Worm (Caenorhabditis elegans) whole organism, early embryonic: ENCODE measurements around the gene pfk-1.1.

Source experiments
- B0310.2 ChIP-seq: sonication (generic microtip); optimal IDR thresholded peaks from 2 replicates; lab custom pipeline; 2016; ENCODE audit warnings: mild to moderate bottlenecking, missing genetic modification characterization, missing compliant biosample characterization
- ama-1 ChIP-seq: fragments of 150-350 bp; optimal IDR thresholded peaks from 2 replicates; lab custom pipeline; 2014
- ceh-13 ChIP-seq: fragments of 200-800 bp; sonication (Bioruptor generic); optimal IDR thresholded peaks from 2 replicates; lab custom pipeline; 2018; ENCODE audit warnings: mild to moderate bottlenecking, missing genetic modification characterization, missing compliant biosample characterization
- ceh-36 ChIP-seq: sonication (generic microtip); optimal IDR thresholded peaks from 2 replicates; lab custom pipeline; 2016; ENCODE audit warnings: missing genetic modification characterization, inconsistent platforms, missing compliant biosample characterization
- flt-1 ChIP-seq: fragments of 200-800 bp; sonication (Bioruptor generic); IDR thresholded peaks from 2 replicates; pipeline ENCODE4 v1.3.6; 2022; ENCODE audit warnings: missing genetic modification characterization, missing compliant biosample characterization
- hmbx-1 ChIP-seq: sonication (generic microtip); optimal IDR thresholded peaks from 2 replicates; lab custom pipeline; 2016; ENCODE audit warnings: mild to moderate bottlenecking, missing genetic modification characterization, missing compliant biosample characterization
- hmg-4 ChIP-seq: fragments of 200-800 bp; sonication (Bioruptor generic); optimal IDR thresholded peaks from 2 replicates; lab custom pipeline; 2018; ENCODE audit warnings: mild to moderate bottlenecking, missing genetic modification characterization, missing compliant biosample characterization
- hnd-1 ChIP-seq: sonication (generic microtip); optimal IDR thresholded peaks from 2 replicates; lab custom pipeline; 2016; ENCODE audit warnings: missing genetic modification characterization, missing compliant biosample characterization
- scrt-1 ChIP-seq: fragments of 200-800 bp; sonication (Bioruptor generic); IDR thresholded peaks from 2 replicates; pipeline ENCODE4 v1.3.6; 2022; ENCODE audit warnings: missing genetic modification characterization, missing compliant biosample characterization
- tbx-11 ChIP-seq: fragments of 200-800 bp; sonication (Bioruptor generic); IDR thresholded peaks from 2 replicates; pipeline ENCODE4 v1.3.6; 2022; ENCODE audit warnings: missing genetic modification characterization, missing compliant biosample characterization
- tbx-37 ChIP-seq: fragments of 200-800 bp; sonication (Bioruptor generic); conservative IDR thresholded peaks from 2 replicates; pipeline ENCODE4 v1.3.6; 2022; ENCODE audit warnings: missing genetic modification reagents, missing genetic modification characterization, missing compliant biosample characterization
- tra-4 ChIP-seq: sonication (generic microtip); optimal IDR thresholded peaks from 2 replicates; lab custom pipeline; 2017; ENCODE audit warnings: missing genetic modification characterization, missing compliant biosample characterization

DNA sequence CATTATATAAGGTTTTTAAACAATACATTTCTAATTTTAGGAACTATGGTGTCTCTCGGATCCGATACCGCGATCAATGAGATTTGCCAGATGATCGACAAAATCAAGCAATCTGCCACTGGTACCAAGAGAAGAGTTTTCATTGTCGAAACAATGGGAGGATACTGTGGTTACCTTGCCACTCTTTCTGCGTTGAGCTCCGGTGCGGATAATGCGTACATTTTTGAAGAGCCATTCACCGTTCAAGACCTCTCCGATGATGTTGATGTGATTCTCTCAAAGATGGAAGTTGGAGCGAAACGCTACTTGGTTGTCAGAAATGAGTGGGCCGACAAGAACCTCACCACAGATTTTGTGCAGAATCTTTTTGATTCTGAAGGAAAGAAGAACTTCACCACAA is 2.9 kb downstream of the pfk-1.1 start:
- TF ChIP-seq tra-4 (tag; lab: Kevin White, UChicago), result no peak
- no peak for TF ChIP-seq ama-1 (lab: Kevin White, UChicago)
- TF ChIP-seq tbx-37 (GFP tag; lab: Robert Waterston, UW), result no peak
- no peak for TF ChIP-seq hmg-4
- TF ChIP-seq ceh-13, result no peak
- TF ChIP-seq B0310.2 (tag; lab: Kevin White, UChicago), result no peak
- TF ChIP-seq flt-1 (GFP tag; lab: Robert Waterston, UW), result no peak
- no peak for TF ChIP-seq hmbx-1 (tag; lab: Kevin White, UChicago)
- TF ChIP-seq tbx-11 (GFP tag; lab: Robert Waterston, UW), result no peak
- TF ChIP-seq hnd-1 (tag; lab: Kevin White, UChicago), result no peak
- TF ChIP-seq ceh-36 (tag; lab: Kevin White, UChicago), result no peak
- no peak for TF ChIP-seq scrt-1 (GFP tag; lab: Robert Waterston, UW)
